Worm (Caenorhabditis elegans) whole organism, young adult: Measurements from ENCODE around the gene memb-2.

ENCODE experiments used
- B0261.1 ChIP-seq: sonication (generic microtip); optimal IDR thresholded peaks from 2 replicates; lab custom pipeline; 2016; ENCODE audit warnings: mild to moderate bottlenecking, missing genetic modification characterization, moderate library complexity, missing compliant biosample characterization
- D2030.7 ChIP-seq: fragments of 200-800 bp; sonication (Bioruptor generic); IDR thresholded peaks from 2 replicates; pipeline ENCODE4 v1.3.6; 2022; ENCODE audit warnings: missing genetic modification reagents, missing genetic modification characterization, missing compliant biosample characterization
- F23B12.7 ChIP-seq: sonication (generic microtip); optimal IDR thresholded peaks from 2 replicates; lab custom pipeline; 2017; ENCODE audit warnings: missing genetic modification characterization, mild to moderate bottlenecking, missing compliant biosample characterization, antibody characterized with exemption, moderate library complexity; ENCODE audit not compliant: insufficient read depth
- F55B11.4 ChIP-seq: sonication (generic microtip); optimal IDR thresholded peaks from 2 replicates; lab custom pipeline; 2016; ENCODE audit warnings: missing compliant biosample characterization, missing genetic modification characterization, borderline replicate concordance; ENCODE audit not compliant: insufficient read depth
- F57A8.1 ChIP-seq: fragments of 200-800 bp; sonication (Bioruptor generic); optimal IDR thresholded peaks from 2 replicates; lab custom pipeline; 2018; ENCODE audit warnings: mild to moderate bottlenecking, missing genetic modification characterization, moderate library complexity, missing compliant biosample characterization
- K11D2.4 ChIP-seq: fragments of 200-800 bp; sonication (Bioruptor generic); IDR thresholded peaks from 2 replicates; pipeline ENCODE4 v1.3.6; 2022; ENCODE audit warnings: missing genetic modification reagents, missing genetic modification characterization, missing compliant biosample characterization
- T07F8.4 ChIP-seq: sonication (generic microtip); optimal IDR thresholded peaks from 2 replicates; lab custom pipeline; 2016; ENCODE audit warnings: mild to moderate bottlenecking, missing genetic modification characterization, moderate library complexity, missing compliant biosample characterization
- Y53F4B.3 ChIP-seq: fragments of 200-800 bp; sonication (Bioruptor generic); IDR thresholded peaks from 2 replicates; pipeline ENCODE4 v1.3.6; 2022; ENCODE audit warnings: missing genetic modification reagents, missing genetic modification characterization, missing compliant biosample characterization
- Y67H2A.10 ChIP-seq: fragments of 200-800 bp; sonication (Bioruptor generic); conservative IDR thresholded peaks from 2 replicates; pipeline ENCODE4 v1.3.6; 2022; ENCODE audit warnings: missing genetic modification reagents, missing genetic modification characterization, missing compliant biosample characterization
- ZK185.1 ChIP-seq: sonication (generic microtip); optimal IDR thresholded peaks from 2 replicates; lab custom pipeline; 2016; ENCODE audit warnings: mild to moderate bottlenecking, missing genetic modification characterization, missing compliant biosample characterization; ENCODE audit not compliant: poor library complexity, severe bottlenecking
- akir-1 ChIP-seq: fragments of 200-800 bp; sonication (Bioruptor generic); optimal IDR thresholded peaks from 2 replicates; lab custom pipeline; 2018; ENCODE audit warnings: mild to moderate bottlenecking, missing genetic modification characterization, moderate library complexity, missing compliant biosample characterization
- aptf-2 ChIP-seq: fragments of 200-800 bp; sonication (Bioruptor generic); conservative IDR thresholded peaks from 2 replicates; pipeline ENCODE4 v1.3.6; 2022; ENCODE audit warnings: missing genetic modification reagents, missing genetic modification characterization, missing compliant biosample characterization
- ccch-3 ChIP-seq: fragments of 200-800 bp; sonication (Bioruptor generic); optimal IDR thresholded peaks from 2 replicates; lab custom pipeline; 2018; ENCODE audit warnings: mild to moderate bottlenecking, missing genetic modification characterization, missing compliant biosample characterization
- cebp-1 ChIP-seq, 2 experiments: fragments of 200-800 bp in 1 of 2; sonication (Bioruptor generic) in 1 of 2; sonication (generic microtip) in 1 of 2; IDR thresholded peaks in 1 of 2; optimal IDR thresholded peaks in 1 of 2; 2 replicates each; pipeline versions ENCODE4 v1.3.6 to Lab custom; 2017 to 2022; ENCODE audit warnings: missing compliant biosample characterization in 2 of 2, missing genetic modification characterization in 2 of 2, mild to moderate bottlenecking in 1 of 2, missing genetic modification reagents in 1 of 2, moderate library complexity in 1 of 2
- ceh-27 ChIP-seq: fragments of 200-800 bp; sonication (Bioruptor generic); optimal IDR thresholded peaks from 2 replicates; lab custom pipeline; 2018; ENCODE audit warnings: mild to moderate bottlenecking, missing genetic modification characterization, moderate library complexity, missing compliant biosample characterization
- ceh-91 ChIP-seq: fragments of 200-800 bp; sonication (Bioruptor generic); IDR thresholded peaks from 2 replicates; pipeline ENCODE4 v1.3.6; 2022; ENCODE audit warnings: missing genetic modification reagents, missing genetic modification characterization, missing compliant biosample characterization
- dox-1 ChIP-seq: fragments of 200-800 bp; sonication (Bioruptor generic); IDR thresholded peaks from 2 replicates; pipeline ENCODE4 v1.3.6; 2022; ENCODE audit warnings: missing genetic modification reagents, missing genetic modification characterization, missing compliant biosample characterization
- dpff-1 ChIP-seq: sonication (generic microtip); optimal IDR thresholded peaks from 2 replicates; lab custom pipeline; 2017; ENCODE audit warnings: mild to moderate bottlenecking, missing genetic modification characterization, missing compliant biosample characterization
- egl-18 ChIP-seq: fragments of 200-800 bp; sonication (Bioruptor generic); IDR thresholded peaks from 2 replicates; pipeline ENCODE4 v1.3.6; 2022; ENCODE audit warnings: missing genetic modification reagents, missing genetic modification characterization, missing compliant biosample characterization
- gei-17 ChIP-seq: fragments of 200-800 bp; sonication (Bioruptor generic); optimal IDR thresholded peaks from 2 replicates; lab custom pipeline; 2018; ENCODE audit warnings: mild to moderate bottlenecking, missing genetic modification characterization, missing compliant biosample characterization
- hmg-1.2 ChIP-seq: fragments of 200-800 bp; sonication (Bioruptor generic); IDR thresholded peaks from 2 replicates; pipeline ENCODE4 v1.3.6; 2022; ENCODE audit warnings: missing genetic modification reagents, missing genetic modification characterization, missing compliant biosample characterization
- hmg-20 ChIP-seq: fragments of 200-800 bp; sonication (Bioruptor generic); IDR thresholded peaks from 2 replicates; pipeline ENCODE4 v1.3.6; 2022; ENCODE audit warnings: missing genetic modification reagents, missing genetic modification characterization, missing compliant biosample characterization
- let-607 ChIP-seq, 2 experiments: fragments of 200-800 bp in 1 of 2; sonication (Bioruptor generic) in 1 of 2; sonication (generic microtip) in 1 of 2; optimal IDR thresholded peaks; 2 replicates each; lab custom pipeline; 2016 to 2018; ENCODE audit warnings: mild to moderate bottlenecking in 2 of 2, missing compliant biosample characterization in 2 of 2, missing genetic modification characterization in 2 of 2, moderate library complexity in 2 of 2, missing genotype in 1 of 2
- lin-54 ChIP-seq: fragments of 200-800 bp; sonication (Bioruptor generic); optimal IDR thresholded peaks from 2 replicates; lab custom pipeline; 2018; ENCODE audit warnings: mild to moderate bottlenecking, missing genetic modification characterization, missing compliant biosample characterization
- lsl-1 ChIP-seq: fragments of 200-800 bp; sonication (Bioruptor generic); optimal IDR thresholded peaks from 2 replicates; lab custom pipeline; 2018; ENCODE audit warnings: mild to moderate bottlenecking, missing genetic modification characterization, moderate library complexity, missing compliant biosample characterization
- lsy-27 ChIP-seq: sonication (generic microtip); optimal IDR thresholded peaks from 2 replicates; lab custom pipeline; 2017; ENCODE audit warnings: missing genetic modification characterization, mild to moderate bottlenecking, missing compliant biosample characterization, antibody characterized with exemption, missing genotype, borderline replicate concordance; ENCODE audit not compliant: insufficient read depth
- madf-10 ChIP-seq: sonication (generic microtip); optimal IDR thresholded peaks from 2 replicates; lab custom pipeline; 2016; ENCODE audit warnings: mild to moderate bottlenecking, missing genetic modification characterization, missing compliant biosample characterization
- madf-6 ChIP-seq: fragments of 200-800 bp; sonication (Bioruptor generic); IDR thresholded peaks from 2 replicates; pipeline ENCODE4 v1.3.6; 2022; ENCODE audit warnings: missing genetic modification reagents, missing genetic modification characterization, missing compliant biosample characterization
- mcd-1 ChIP-seq: fragments of 200-800 bp; sonication (Bioruptor generic); IDR thresholded peaks from 2 replicates; pipeline ENCODE4 v1.3.6; 2022; ENCODE audit warnings: missing genetic modification reagents, missing genetic modification characterization, missing compliant biosample characterization
- mel-28 ChIP-seq: sonication (generic microtip); optimal IDR thresholded peaks from 2 replicates; lab custom pipeline; 2016; ENCODE audit warnings: borderline replicate concordance, mild to moderate bottlenecking, missing genetic modification characterization, missing compliant biosample characterization
- mes-4 ChIP-seq: sonication (generic microtip); optimal IDR thresholded peaks from 2 replicates; lab custom pipeline; 2016; ENCODE audit warnings: missing genotype, missing genetic modification characterization, missing compliant biosample characterization
- nfyb-1 ChIP-seq: fragments of 200-800 bp; sonication (Bioruptor generic); IDR thresholded peaks from 2 replicates; pipeline ENCODE4 v1.3.6; 2022; ENCODE audit warnings: missing genetic modification reagents, missing genetic modification characterization, missing compliant biosample characterization
- rcor-1 ChIP-seq: fragments of 200-800 bp; sonication (Bioruptor generic); IDR thresholded peaks from 2 replicates; pipeline ENCODE4 v1.3.6; 2022; ENCODE audit warnings: missing genetic modification reagents, missing genetic modification characterization, missing compliant biosample characterization
- rpc-1 ChIP-seq, 2 experiments: fragments of 150-350 bp in 1 of 2; sonication (generic microtip) in 1 of 2; optimal IDR thresholded peaks; 2 replicates each; lab custom pipeline; 2014 to 2018; ENCODE audit warnings: missing biosample characterization in 1 of 2, missing genetic modification characterization in 1 of 2, missing genetic modification reagents in 1 of 2, missing genotype in 1 of 2
- sdz-38 ChIP-seq: sonication (generic microtip); optimal IDR thresholded peaks from 2 replicates; lab custom pipeline; 2016; ENCODE audit warnings: missing genotype, missing genetic modification characterization, missing compliant biosample characterization
- snpc-1.1 ChIP-seq: sonication (generic microtip); optimal IDR thresholded peaks from 2 replicates; lab custom pipeline; 2017; ENCODE audit warnings: missing genetic modification characterization, mild to moderate bottlenecking, missing compliant biosample characterization, antibody characterized with exemption, moderate library complexity, missing genotype, missing genetic modification reagents; ENCODE audit not compliant: insufficient read depth
- snpc-3.4 ChIP-seq: sonication (generic microtip); optimal IDR thresholded peaks from 2 replicates; lab custom pipeline; 2017; ENCODE audit warnings: missing genetic modification characterization, mild to moderate bottlenecking, missing compliant biosample characterization, antibody characterized with exemption, moderate library complexity, missing genotype, missing genetic modification reagents
- sptf-2 ChIP-seq: fragments of 200-800 bp; sonication (Bioruptor generic); optimal IDR thresholded peaks from 2 replicates; lab custom pipeline; 2018; ENCODE audit warnings: mild to moderate bottlenecking, missing genetic modification characterization, missing compliant biosample characterization
- tbp1 ChIP-seq: fragments of 200-800 bp; sonication (Bioruptor generic); optimal IDR thresholded peaks from 2 replicates; lab custom pipeline; 2018; ENCODE audit warnings: mild to moderate bottlenecking, missing genetic modification characterization, missing compliant biosample characterization
- tbx-9 ChIP-seq: sonication (generic microtip); optimal IDR thresholded peaks from 2 replicates; lab custom pipeline; 2016; ENCODE audit warnings: borderline replicate concordance, missing genetic modification characterization, inconsistent platforms, missing compliant biosample characterization
- unc-130 ChIP-seq: sonication (generic microtip); optimal IDR thresholded peaks from 2 replicates; lab custom pipeline; 2016; ENCODE audit warnings: missing genetic modification reagents, missing genetic modification characterization, missing compliant biosample characterization
- unc-62 ChIP-seq: fragments of 150-350 bp; optimal IDR thresholded peaks from 2 replicates; lab custom pipeline; 2014; ENCODE audit warnings: missing biosample characterization, missing genetic modification reagents, missing genetic modification characterization
- ztf-22 ChIP-seq: fragments of 200-800 bp; sonication (Bioruptor generic); optimal IDR thresholded peaks from 2 replicates; lab custom pipeline; 2018; ENCODE audit warnings: mild to moderate bottlenecking, missing genetic modification characterization, moderate library complexity, missing compliant biosample characterization
- ztf-26 ChIP-seq: sonication (generic microtip); optimal IDR thresholded peaks from 2 replicates; lab custom pipeline; 2017; ENCODE audit warnings: missing genetic modification characterization, missing compliant biosample characterization
- ztf-28 ChIP-seq: fragments of 200-800 bp; sonication (Bioruptor generic); IDR thresholded peaks from 2 replicates; pipeline ENCODE4 v1.3.6; 2022; ENCODE audit warnings: missing genetic modification reagents, missing genetic modification characterization, missing compliant biosample characterization
- ztf-3 ChIP-seq: fragments of 200-800 bp; sonication (Bioruptor generic); optimal IDR thresholded peaks from 2 replicates; lab custom pipeline; 2018; ENCODE audit warnings: mild to moderate bottlenecking, missing genetic modification characterization, missing compliant biosample characterization

memb-2 gene

ce11 chrV:5592323-5592722 is 27.6 kb downstream of the memb-2 start, which contains the start of gene vps-37 (continued):
- TF ChIP-seq ceh-91 (GFP tag; lab: Robert Waterston, UW) (peak; percentile 44; the same call in 1 of the 2 replicates), egl-18 (GFP tag; lab: Robert Waterston, UW) (no peak), hmg-20 (GFP tag; lab: Robert Waterston, UW) (0 out of 2 replicates have a peak, but pooled peaks have one; percentile 21), F23B12.7 (peak; percentile 11), B0261.1 (no peak), tbx-9 (no peak), rpc-1 (optimal IDR thresholded peaks at IDR 0.05; lab: Kevin White, UChicago) (no peak), rpc-1 (tag; optimal IDR thresholded peaks at IDR 0.05; lab: Kevin White, UChicago) (no peak), unc-62 (no peak), rcor-1 (GFP tag; lab: Robert Waterston, UW) (peak; percentile 80; the same call in 1 of the 2 replicates), Y67H2A.10 (GFP tag; lab: Robert Waterston, UW) (no peak), lsl-1 (peak; percentile 48), snpc-1.1 (tag; lab: Kevin White, UChicago) (peak; percentile 55), sptf-2 (no peak), hmg-1.2 (peak; percentile 99), F57A8.1 (GFP tag; lab: Kevin White, UChicago) (no peak), mcd-1 (peak; percentile 73), K11D2.4 (GFP tag; lab: Robert Waterston, UW) (no peak), dox-1 (GFP tag; lab: Robert Waterston, UW) (no peak), nfyb-1 (GFP tag; lab: Robert Waterston, UW) (peak; percentile 12; the same call in 1 of the 2 replicates), D2030.7 (peak; percentile 61), gei-17 (no peak), ZK185.1 (tag; lab: Kevin White, UChicago) (peak; percentile 77), lin-54 (GFP tag; lab: Kevin White, UChicago) (peak; percentile 75), Y53F4B.3 (no peak), aptf-2 (GFP tag; lab: Robert Waterston, UW) (no peak), snpc-3.4 (no peak), tbp1 (no peak), cebp-1 (GFP tag; IDR thresholded peaks at IDR 0.05; lab: Robert Waterston, UW) (peak; percentile 36; the same call in 1 of the 2 replicates), cebp-1 (tag; optimal IDR thresholded peaks at IDR 0.05; lab: Kevin White, UChicago) (peak; percentile 83), akir-1 (no peak), ztf-3 (GFP tag; lab: Kevin White, UChicago) (no peak), T07F8.4 (tag; lab: Kevin White, UChicago) (no peak), ceh-27 (GFP tag; lab: Kevin White, UChicago) (no peak), mes-4 (no peak), lsy-27 (tag; lab: Kevin White, UChicago) (no peak), dpff-1 (no peak), ztf-22 (GFP tag; lab: Kevin White, UChicago) (no peak), sdz-38 (tag; lab: Kevin White, UChicago) (no peak), unc-130 (GFP tag; lab: Kevin White, UChicago) (no peak), ztf-26 (tag; lab: Kevin White, UChicago) (no peak), ccch-3 (no peak), F55B11.4 (no peak), mel-28 (tag; lab: Kevin White, UChicago) (no peak), madf-10 (tag; lab: Kevin White, UChicago) (no peak), madf-6 (GFP tag; lab: Robert Waterston, UW) (peak; percentile 83), ztf-28 (GFP tag; lab: Robert Waterston, UW) (no peak), let-607 (tag; optimal IDR thresholded peaks at IDR 0.05; lab: Kevin White, UChicago) (no peak)
